Worm (Caenorhabditis elegans) whole organism, early embryonic: ENCODE data around the gene icln-1.
"Not testable (repeated sequence)": the region's sequence is repeated elsewhere in the genome, so short reads cannot be mapped to it uniquely, and the experiment has no call there.

Source experiments
- F13C5.2 ChIP-seq: sonication (generic microtip); optimal IDR thresholded peaks from 2 replicates; lab custom pipeline; 2017; ENCODE audit warnings: mild to moderate bottlenecking, missing genetic modification characterization, inconsistent platforms, missing compliant biosample characterization
- ama-1 ChIP-seq: fragments of 150-350 bp; optimal IDR thresholded peaks from 2 replicates; lab custom pipeline; 2014
- ceh-13 ChIP-seq: fragments of 200-800 bp; sonication (Bioruptor generic); optimal IDR thresholded peaks from 2 replicates; lab custom pipeline; 2018; ENCODE audit warnings: mild to moderate bottlenecking, missing genetic modification characterization, missing compliant biosample characterization
- hmbx-1 ChIP-seq: sonication (generic microtip); optimal IDR thresholded peaks from 2 replicates; lab custom pipeline; 2016; ENCODE audit warnings: mild to moderate bottlenecking, missing genetic modification characterization, missing compliant biosample characterization
- hmg-4 ChIP-seq: fragments of 200-800 bp; sonication (Bioruptor generic); optimal IDR thresholded peaks from 2 replicates; lab custom pipeline; 2018; ENCODE audit warnings: mild to moderate bottlenecking, missing genetic modification characterization, missing compliant biosample characterization
- pes-1 ChIP-seq: fragments of 200-800 bp; sonication (Bioruptor generic); IDR thresholded peaks from 2 replicates; pipeline ENCODE4 v1.3.6; 2022; ENCODE audit warnings: missing genetic modification reagents, missing genetic modification characterization, missing compliant biosample characterization

- TF ChIP-seq pes-1 (GFP tag; lab: Robert Waterston, UW), result 0 out of 2 replicates have a peak, but pooled peaks have one; percentile 8
- TF ChIP-seq hmbx-1 (tag; lab: Kevin White, UChicago); hmg-4; ama-1; ceh-13 (GFP tag; lab: Kevin White, UChicago); F13C5.2 (tag; lab: Kevin White, UChicago): not testable (repeated sequence)
These were observed 27.9 kb downstream of the icln-1 start for ce11 chrIV:9067277-9068197.
